Fruit fly (Drosophila melanogaster) whole organism, prepupa: Measurements from ENCODE around the gene Abl.
A peak's percentile ranks its signal among the peaks of the same experiment; 100 is the strongest.

ENCODE experiments used
- CG10631 ChIP-seq: fragments of 200-800 bp; sonication (Bioruptor generic); optimal IDR thresholded peaks from 2 replicates; lab custom pipeline; 2016; ENCODE audit warnings: missing biosample characterization, missing genetic modification characterization
- CG11294 ChIP-seq: fragments of 200-800 bp; sonication (Bioruptor generic); IDR thresholded peaks from 2 replicates; pipeline ENCODE4 v1.3.6; 2022; ENCODE audit warnings: missing biosample characterization, missing genetic modification characterization
- CG11762 ChIP-seq: fragments of 200-800 bp; sonication (Bioruptor generic); optimal IDR thresholded peaks from 3 replicates; lab custom pipeline; 2016; ENCODE audit warnings: missing biosample characterization, missing genetic modification characterization; ENCODE audit not compliant: insufficient read depth
- CG11902 ChIP-seq: fragments of 200-800 bp; sonication (Bioruptor generic); optimal IDR thresholded peaks from 3 replicates; lab custom pipeline; 2016; ENCODE audit warnings: missing biosample characterization, missing genetic modification characterization
- CG15336 ChIP-seq: fragments of 200-800 bp; sonication (Bioruptor generic); IDR thresholded peaks from 2 replicates; pipeline ENCODE4 v1.3.6; 2022; ENCODE audit warnings: missing biosample characterization, missing genetic modification characterization
- CG1621 ChIP-seq: fragments of 200-800 bp; sonication (Bioruptor generic); optimal IDR thresholded peaks from 3 replicates; lab custom pipeline; 2018; ENCODE audit warnings: missing biosample characterization, mild to moderate bottlenecking, missing genetic modification characterization
- CG16779 ChIP-seq: fragments of 200-800 bp; sonication (Bioruptor generic); optimal IDR thresholded peaks from 3 replicates; lab custom pipeline; 2017; ENCODE audit warnings: missing biosample characterization, mild to moderate bottlenecking, missing genetic modification characterization
- CG3032 ChIP-seq: fragments of 200-800 bp; optimal IDR thresholded peaks from 2 replicates; lab custom pipeline; 2019; ENCODE audit warnings: missing biosample characterization, mild to moderate bottlenecking, missing genetic modification characterization, moderate library complexity
- CG31627 ChIP-seq: fragments of 200-800 bp; sonication (Bioruptor generic); optimal IDR thresholded peaks from 3 replicates; lab custom pipeline; 2016; ENCODE audit warnings: missing biosample characterization, missing genetic modification characterization
- CG32006 ChIP-seq: fragments of 200-800 bp; sonication (Bioruptor generic); optimal IDR thresholded peaks from 3 replicates; lab custom pipeline; 2017; ENCODE audit warnings: missing biosample characterization, mild to moderate bottlenecking, missing genetic modification characterization
- CG34406 ChIP-seq: fragments of 200-800 bp; sonication (Bioruptor generic); optimal IDR thresholded peaks from 3 replicates; lab custom pipeline; 2016; ENCODE audit warnings: missing biosample characterization, missing genetic modification characterization
- CG3919 ChIP-seq: fragments of 200-800 bp; sonication (Bioruptor generic); optimal IDR thresholded peaks from 3 replicates; lab custom pipeline; 2016; ENCODE audit warnings: missing biosample characterization, missing genetic modification characterization
- CG4318 ChIP-seq: fragments of 200-800 bp; sonication (Bioruptor generic); optimal IDR thresholded peaks from 3 replicates; lab custom pipeline; 2017; ENCODE audit warnings: missing biosample characterization, mild to moderate bottlenecking, missing genetic modification characterization
- CG6163 ChIP-seq: fragments of 200-800 bp; sonication (Bioruptor generic); IDR thresholded peaks from 3 replicates; pipeline ENCODE4 v1.3.6; 2022; ENCODE audit warnings: missing biosample characterization, missing genetic modification characterization
- CG6276 ChIP-seq: fragments of 200-800 bp; sonication (Bioruptor generic); optimal IDR thresholded peaks from 2 replicates; lab custom pipeline; 2017; ENCODE audit warnings: missing biosample characterization, mild to moderate bottlenecking, missing genetic modification characterization
- CG6792 ChIP-seq: fragments of 200-800 bp; sonication (Bioruptor generic); optimal IDR thresholded peaks from 3 replicates; lab custom pipeline; 2016; ENCODE audit warnings: missing biosample characterization, missing genetic modification characterization
- CG6808 ChIP-seq: fragments of 200-800 bp; sonication (Bioruptor generic); optimal IDR thresholded peaks from 3 replicates; lab custom pipeline; 2017; ENCODE audit warnings: missing biosample characterization, missing genetic modification characterization, mild to moderate bottlenecking, moderate library complexity, missing genetic modification reagents
- CG6854 ChIP-seq: fragments of 200-800 bp; sonication (Bioruptor generic); optimal IDR thresholded peaks from 2 replicates; lab custom pipeline; 2017; ENCODE audit warnings: missing biosample characterization, mild to moderate bottlenecking, missing genetic modification characterization
- CG8119 ChIP-seq: fragments of 200-800 bp; sonication (Bioruptor generic); IDR thresholded peaks from 3 replicates; pipeline ENCODE4 v1.3.6; 2022; ENCODE audit warnings: missing biosample characterization, missing genetic modification characterization
- CG8319 ChIP-seq: fragments of 200-800 bp; sonication (Bioruptor generic); optimal IDR thresholded peaks from 3 replicates; lab custom pipeline; 2016; ENCODE audit warnings: missing biosample characterization, missing genetic modification characterization
- CG8632 ChIP-seq: fragments of 200-800 bp; sonication (Bioruptor generic); optimal IDR thresholded peaks from 3 replicates; lab custom pipeline; 2016; ENCODE audit warnings: missing biosample characterization, missing genetic modification characterization
- CG9139 ChIP-seq: fragments of 200-800 bp; sonication (Bioruptor generic); optimal IDR thresholded peaks from 3 replicates; lab custom pipeline; 2017; ENCODE audit warnings: missing biosample characterization, mild to moderate bottlenecking, missing genetic modification characterization
- Eip75B ChIP-seq: fragments of 200-800 bp; sonication (Bioruptor generic); optimal IDR thresholded peaks from 3 replicates; lab custom pipeline; 2016; ENCODE audit warnings: missing biosample characterization, missing genetic modification characterization
- Eip78C ChIP-seq: fragments of 200-800 bp; sonication (Bioruptor generic); peaks from one replicate; lab custom pipeline; 2016; ENCODE audit warnings: missing biosample characterization, missing genetic modification characterization
- Eip93F ChIP-seq: fragments of 200-800 bp; sonication (Bioruptor generic); optimal IDR thresholded peaks from 2 replicates; lab custom pipeline; 2016; ENCODE audit warnings: missing biosample characterization, mild to moderate bottlenecking, missing genetic modification characterization
- Ets21C ChIP-seq: fragments of 200-800 bp; sonication (Bioruptor generic); optimal IDR thresholded peaks from 3 replicates; lab custom pipeline; 2016; ENCODE audit warnings: missing biosample characterization, missing genetic modification characterization
- Hr38 ChIP-seq: sonication (Bioruptor generic); optimal IDR thresholded peaks from 2 replicates; lab custom pipeline; 2016; ENCODE audit warnings: missing biosample characterization, missing genetic modification characterization
- Hr39 ChIP-seq: fragments of 200-800 bp; sonication (Bioruptor generic); optimal IDR thresholded peaks from 2 replicates; lab custom pipeline; 2016; ENCODE audit warnings: missing biosample characterization, missing genetic modification characterization
- Hr4 ChIP-seq: fragments of 200-800 bp; sonication (Bioruptor generic); optimal IDR thresholded peaks from 3 replicates; lab custom pipeline; 2016; ENCODE audit warnings: missing biosample characterization, missing genetic modification characterization
- Lpt ChIP-seq: fragments of 200-800 bp; sonication (Bioruptor generic); optimal IDR thresholded peaks from 3 replicates; lab custom pipeline; 2016; ENCODE audit warnings: missing biosample characterization, missing genetic modification characterization
- Met ChIP-seq: fragments of 200-800 bp; sonication (Bioruptor generic); optimal IDR thresholded peaks from 3 replicates; lab custom pipeline; 2016; ENCODE audit warnings: missing biosample characterization, missing genetic modification characterization
- OdsH ChIP-seq: fragments of 200-800 bp; sonication (Bioruptor generic); optimal IDR thresholded peaks from 3 replicates; lab custom pipeline; 2016; ENCODE audit warnings: missing biosample characterization, missing genetic modification characterization
- Smox ChIP-seq: fragments of 200-800 bp; sonication (Bioruptor generic); optimal IDR thresholded peaks from 3 replicates; lab custom pipeline; 2016; ENCODE audit warnings: missing biosample characterization, missing genetic modification characterization
- Sox102F ChIP-seq: fragments of 200-800 bp; sonication (Bioruptor generic); optimal IDR thresholded peaks from 2 replicates; lab custom pipeline; 2016; ENCODE audit warnings: missing biosample characterization, mild to moderate bottlenecking, missing genetic modification characterization
- Sox15 ChIP-seq: fragments of 200-800 bp; sonication (Bioruptor generic); optimal IDR thresholded peaks from 3 replicates; lab custom pipeline; 2016; ENCODE audit warnings: missing biosample characterization, missing genetic modification characterization
- achi ChIP-seq: fragments of 200-800 bp; sonication (Bioruptor generic); optimal IDR thresholded peaks from 3 replicates; lab custom pipeline; 2016; ENCODE audit warnings: missing biosample characterization, missing genetic modification characterization
- acj6 ChIP-seq: fragments of 200-800 bp; sonication (Bioruptor generic); optimal IDR thresholded peaks from 3 replicates; lab custom pipeline; 2016; ENCODE audit warnings: missing biosample characterization, missing genetic modification characterization
- dac ChIP-seq: fragments of 200-800 bp; sonication (Bioruptor generic); optimal IDR thresholded peaks from 2 replicates; lab custom pipeline; 2017; ENCODE audit warnings: missing biosample characterization, mild to moderate bottlenecking, missing genetic modification characterization
- dsx ChIP-seq: fragments of 200-800 bp; optimal IDR thresholded peaks from 3 replicates; lab custom pipeline; 2019; ENCODE audit warnings: missing biosample characterization, mild to moderate bottlenecking, missing genetic modification characterization, moderate library complexity; ENCODE audit not compliant: poor library complexity, severe bottlenecking
- eg ChIP-seq: fragments of 200-800 bp; sonication (Bioruptor generic); IDR thresholded peaks from 3 replicates; pipeline ENCODE4 v1.3.6; 2022; ENCODE audit warnings: missing biosample characterization, missing genetic modification characterization
- esn ChIP-seq: fragments of 200-800 bp; sonication (Bioruptor generic); optimal IDR thresholded peaks from 2 replicates; lab custom pipeline; 2016; ENCODE audit warnings: missing biosample characterization, mild to moderate bottlenecking, missing genetic modification characterization, moderate library complexity
- fkh ChIP-seq: fragments of 200-800 bp; sonication (Bioruptor generic); optimal IDR thresholded peaks from 3 replicates; lab custom pipeline; 2017; ENCODE audit warnings: missing biosample characterization, mild to moderate bottlenecking, missing genetic modification characterization, moderate library complexity
- lz ChIP-seq: fragments of 200-800 bp; sonication (Bioruptor generic); optimal IDR thresholded peaks from 3 replicates; lab custom pipeline; 2016; ENCODE audit warnings: missing biosample characterization, missing genetic modification characterization
- net ChIP-seq: fragments of 200-800 bp; sonication (Bioruptor generic); optimal IDR thresholded peaks from 3 replicates; lab custom pipeline; 2016; ENCODE audit warnings: missing biosample characterization, missing genetic modification characterization
- pdm3 ChIP-seq: fragments of 200-800 bp; sonication (Bioruptor generic); optimal IDR thresholded peaks from 3 replicates; lab custom pipeline; 2016; ENCODE audit warnings: missing biosample characterization, missing genetic modification characterization
- salr ChIP-seq, 2 experiments: fragments of 200-800 bp; sonication (Bioruptor generic); optimal IDR thresholded peaks; 3 replicates each; lab custom pipeline; 2016 to 2018; ENCODE audit warnings: missing biosample characterization in 2 of 2, missing genetic modification characterization in 2 of 2, mild to moderate bottlenecking in 1 of 2
- spab ChIP-seq: fragments of 200-800 bp; sonication (Bioruptor generic); optimal IDR thresholded peaks from 2 replicates; lab custom pipeline; 2017; ENCODE audit warnings: missing biosample characterization, mild to moderate bottlenecking, missing genetic modification characterization, missing genetic modification reagents
- topi ChIP-seq: fragments of 200-800 bp; sonication (Bioruptor generic); optimal IDR thresholded peaks from 3 replicates; lab custom pipeline; 2016; ENCODE audit warnings: missing biosample characterization, missing genetic modification characterization
- vri ChIP-seq: fragments of 200-800 bp; sonication (Bioruptor generic); optimal IDR thresholded peaks from 3 replicates; lab custom pipeline; 2016; ENCODE audit warnings: missing biosample characterization, mild to moderate bottlenecking, missing genetic modification characterization

Gene Abl

DNA sequence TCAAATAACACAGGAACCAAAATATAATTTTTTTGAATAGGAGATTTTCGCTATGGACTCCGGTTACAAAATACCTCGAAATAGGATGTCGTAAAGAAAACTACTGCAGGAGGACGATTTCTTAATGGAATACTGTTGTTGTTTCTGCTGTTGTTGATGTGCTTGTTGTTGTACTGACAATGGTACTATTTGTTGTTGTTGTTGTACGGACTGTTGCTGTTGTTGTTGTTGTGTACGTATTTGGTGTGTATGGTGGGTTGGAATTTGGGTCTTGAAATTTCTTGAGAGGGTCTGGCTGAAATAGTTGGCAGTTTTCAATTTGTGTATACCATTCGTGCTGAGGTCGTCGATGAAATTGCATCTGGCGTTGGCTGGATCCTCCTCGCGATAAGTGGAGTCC is 21.5 kb downstream of the Abl start:
- TF ChIP-seq dac (GFP tag; lab: Kevin White, UChicago), result no peak
- TF ChIP-seq CG16779 (tag; lab: Kevin White, UChicago), result no peak
- TF ChIP-seq achi, result no peak
- no peak for TF ChIP-seq CG34406 (GFP tag; lab: Kevin White, UChicago)
- no peak for TF ChIP-seq CG6792 (GFP tag; lab: Kevin White, UChicago)
- TF ChIP-seq CG11902 (GFP tag; lab: Kevin White, UChicago), result no peak
- no peak for TF ChIP-seq CG15336 (GFP tag; lab: Robert Waterston, UW)
- TF ChIP-seq pdm3 (GFP tag; lab: Kevin White, UChicago), result no peak
- no peak for TF ChIP-seq eg (GFP tag; lab: Robert Waterston, UW)
- no peak for TF ChIP-seq CG6276 (GFP tag; lab: Kevin White, UChicago)
- no peak for TF ChIP-seq CG8632 (GFP tag; lab: Kevin White, UChicago)
- no peak for TF ChIP-seq CG1621 (tag; lab: Kevin White, UChicago)
- no peak for TF ChIP-seq CG8119 (GFP tag; lab: Robert Waterston, UW)
- no peak for TF ChIP-seq fkh (GFP tag; lab: Kevin White, UChicago)
- TF ChIP-seq CG6808, result no peak

DNA sequence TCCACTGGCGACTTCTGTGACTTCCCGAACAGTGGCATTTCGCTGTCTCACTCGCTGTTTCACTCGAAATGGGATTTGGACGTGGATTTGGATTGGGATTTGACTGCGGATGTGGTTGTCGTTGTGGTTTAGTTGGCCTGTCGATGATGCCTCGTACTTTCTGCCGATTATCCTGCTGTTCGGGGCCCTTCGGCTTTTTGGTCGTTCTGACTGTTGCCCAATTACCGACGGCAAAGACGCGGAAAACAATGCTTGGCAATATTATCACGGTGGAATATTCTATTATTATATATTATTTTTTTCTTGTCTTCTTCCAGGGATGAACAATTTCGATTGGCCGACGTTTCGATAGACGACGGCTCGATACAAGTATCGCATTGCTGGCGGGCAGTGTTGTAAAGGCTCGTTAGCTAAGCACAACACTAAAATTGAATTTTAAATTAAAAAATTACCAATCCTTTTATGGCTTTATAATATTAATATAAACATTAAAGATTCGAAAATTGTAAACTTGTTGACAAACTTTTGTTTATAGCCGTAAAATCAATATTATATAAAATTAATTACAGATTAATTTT is 32.5 kb downstream of the Abl start, which contains the start of gene Mo25:
Gene Mo25 (minus strand): TSS at position 341 of the 578 bp plus-strand sequence.
- TF ChIP-seq Sox15, result no peak
- TF ChIP-seq Eip75B (GFP tag; lab: Kevin White, UChicago), result no peak
- no peak for TF ChIP-seq Hr38 (GFP tag; lab: Kevin White, UChicago)
- peak; percentile 24 for TF ChIP-seq pdm3 (GFP tag; lab: Kevin White, UChicago)
- peak; percentile 3 for TF ChIP-seq CG34406 (GFP tag; lab: Kevin White, UChicago)
- peak; percentile 49 for TF ChIP-seq Smox (GFP tag; lab: Kevin White, UChicago)
- TF ChIP-seq CG16779 (tag; lab: Kevin White, UChicago), result no peak
- no peak for TF ChIP-seq CG15336 (GFP tag; lab: Robert Waterston, UW)
- no peak for TF ChIP-seq Hr4 (GFP tag; lab: Kevin White, UChicago)
- TF ChIP-seq Ets21C, result no peak
- no peak for TF ChIP-seq CG9139 (GFP tag; lab: Kevin White, UChicago)
- TF ChIP-seq OdsH, result peak; percentile 42
- no peak for TF ChIP-seq CG32006 (GFP tag; lab: Kevin White, UChicago)
- TF ChIP-seq CG8119 (GFP tag; lab: Robert Waterston, UW), result no peak
- peak; percentile 57 for TF ChIP-seq esn (GFP tag; lab: Kevin White, UChicago)
- TF ChIP-seq CG6854 (GFP tag; lab: Kevin White, UChicago), result peak; percentile 0
- TF ChIP-seq salr (GFP tag; optimal IDR thresholded peaks at IDR 0.05; lab: Kevin White, UChicago), result no peak
- TF ChIP-seq CG11294 (GFP tag; lab: Robert Waterston, UW), result no peak
- peak; percentile 15 for TF ChIP-seq CG3032 (tag; lab: Kevin White, UChicago)
- no peak for TF ChIP-seq CG4318 (GFP tag; lab: Kevin White, UChicago)
- peak; percentile 46 for TF ChIP-seq topi (GFP tag; lab: Kevin White, UChicago)
- peak; percentile 59 for TF ChIP-seq Eip93F
- no peak for TF ChIP-seq CG11762
- TF ChIP-seq Eip78C (GFP tag; lab: Kevin White, UChicago), result peak; percentile 70
- TF ChIP-seq spab (GFP tag; lab: Kevin White, UChicago), result no peak
- TF ChIP-seq Lpt (GFP tag; lab: Kevin White, UChicago), result no peak
- peak; percentile 19 for TF ChIP-seq Hr39
- peak; percentile 67 for TF ChIP-seq Sox102F (GFP tag; lab: Kevin White, UChicago)
- no peak for TF ChIP-seq CG6163 (GFP tag; lab: Robert Waterston, UW)
- peak; percentile 12 for TF ChIP-seq CG31627 (GFP tag; lab: Kevin White, UChicago)
- TF ChIP-seq dac (GFP tag; lab: Kevin White, UChicago), result no peak
- peak; percentile 45 for TF ChIP-seq Met (GFP tag; lab: Kevin White, UChicago)
- TF ChIP-seq acj6 (GFP tag; lab: Kevin White, UChicago), result peak; percentile 35
- peak; percentile 52 for TF ChIP-seq CG3919 (GFP tag; lab: Kevin White, UChicago)
- peak; percentile 57 for TF ChIP-seq vri (GFP tag; lab: Kevin White, UChicago)
- TF ChIP-seq net (GFP tag; lab: Kevin White, UChicago), result no peak
- TF ChIP-seq CG6808, result no peak
- peak; percentile 34 for TF ChIP-seq CG10631 (GFP tag; lab: Kevin White, UChicago)
- TF ChIP-seq CG11902 (GFP tag; lab: Kevin White, UChicago), result no peak
- no peak for TF ChIP-seq dsx (GFP tag; lab: Kevin White, UChicago)
- TF ChIP-seq lz (GFP tag; lab: Kevin White, UChicago), result peak; percentile 39
- TF ChIP-seq CG8319 (GFP tag; lab: Kevin White, UChicago), result no peak
- no peak for TF ChIP-seq CG6276 (GFP tag; lab: Kevin White, UChicago)
